Worm (Caenorhabditis elegans) whole organism, L3 larva: ENCODE data around the gene F43E2.1.

Experiments used
- aly-2 ChIP-seq: fragments of 150-350 bp; optimal IDR thresholded peaks from 2 replicates; lab custom pipeline; 2014; ENCODE audit warnings: missing biosample characterization, missing genetic modification characterization
- ama-1 ChIP-seq: fragments of 150-350 bp; optimal IDR thresholded peaks from 2 replicates; lab custom pipeline; 2018
- elt-3 ChIP-seq, 3 experiments: fragments of 150-350 bp in 1 of 3; sonication (generic microtip) in 2 of 3; optimal IDR thresholded peaks; 2 replicates in 2 of 3; 4 replicates in 1 of 3; lab custom pipeline; 2014 to 2017; ENCODE audit warnings: missing biosample characterization in 3 of 3, missing genetic modification characterization in 3 of 3
- fos-1 ChIP-seq: fragments of 150-350 bp; optimal IDR thresholded peaks from 2 replicates; lab custom pipeline; 2014; ENCODE audit warnings: missing biosample characterization, missing genetic modification characterization
- jun-1 ChIP-seq: fragments of 150-350 bp; optimal IDR thresholded peaks from 2 replicates; lab custom pipeline; 2014; ENCODE audit warnings: missing biosample characterization, missing genetic modification reagents, missing genetic modification characterization
- lin-15B ChIP-seq: fragments of 150-350 bp; optimal IDR thresholded peaks from 2 replicates; lab custom pipeline; 2014; ENCODE audit warnings: missing biosample characterization, missing genetic modification characterization
- lin-39 ChIP-seq: fragments of 150-350 bp; optimal IDR thresholded peaks from 2 replicates; lab custom pipeline; 2018; ENCODE audit warnings: missing biosample characterization, missing genetic modification reagents, missing genetic modification characterization
- mdl-1 ChIP-seq: fragments of 150-350 bp; optimal IDR thresholded peaks from 2 replicates; lab custom pipeline; 2014; ENCODE audit warnings: missing biosample characterization, missing genetic modification characterization
- nhr-12 ChIP-seq: fragments of 150-350 bp; optimal IDR thresholded peaks from 2 replicates; lab custom pipeline; 2014; ENCODE audit warnings: missing biosample characterization, missing genetic modification characterization
- pha-4 ChIP-seq: fragments of 150-350 bp; optimal IDR thresholded peaks from 2 replicates; lab custom pipeline; 2014; ENCODE audit warnings: missing biosample characterization, missing genetic modification reagents, missing genetic modification characterization
- pqm-1 ChIP-seq: fragments of 150-350 bp; optimal IDR thresholded peaks from 2 replicates; lab custom pipeline; 2017; ENCODE audit warnings: missing biosample characterization, missing genetic modification characterization, inconsistent platforms
- unc-62 ChIP-seq: fragments of 150-350 bp; sonication (generic microtip); optimal IDR thresholded peaks from 4 replicates; lab custom pipeline; 2014; ENCODE audit warnings: missing biosample characterization, missing genetic modification reagents, missing genetic modification characterization
- zag-1 ChIP-seq: fragments of 150-350 bp; optimal IDR thresholded peaks from 2 replicates; lab custom pipeline; 2014; ENCODE audit warnings: missing biosample characterization, missing genetic modification characterization
- ztf-11 ChIP-seq: fragments of 150-350 bp; optimal IDR thresholded peaks from 2 replicates; lab custom pipeline; 2014; ENCODE audit warnings: missing biosample characterization, missing genetic modification characterization

DNA sequence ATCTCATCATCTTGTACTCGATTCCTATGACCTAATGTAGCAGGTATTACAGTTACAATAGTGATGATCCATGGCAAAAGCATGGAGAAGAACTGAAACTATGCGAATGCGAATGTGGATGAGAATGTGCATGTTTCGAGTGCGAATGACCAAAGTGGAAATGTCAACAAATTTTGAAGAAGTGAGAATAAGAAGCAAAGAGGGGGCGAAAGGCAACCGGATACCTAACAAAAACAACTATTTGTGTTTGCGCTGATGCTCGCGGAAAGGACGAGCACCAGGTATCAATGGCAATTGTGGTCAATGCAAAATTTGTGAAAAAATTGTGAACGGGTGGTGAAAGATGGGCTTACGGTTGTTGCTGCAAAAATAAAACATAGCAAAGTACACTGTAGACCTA, 27.5 kb downstream of the F43E2.1 start, which contains the start of gene nas-7:
- TF ChIP-seq ztf-11, result no peak
- no peak for TF ChIP-seq lin-39 (tag; lab: Kevin White, UChicago)
- no peak for TF ChIP-seq zag-1 (tag; lab: Kevin White, UChicago)
- TF ChIP-seq jun-1 (tag; lab: Kevin White, UChicago), result no peak
- TF ChIP-seq lin-15B, result no peak
- no peak for TF ChIP-seq mdl-1
- TF ChIP-seq pha-4 (tag; lab: Kevin White, UChicago), result no peak
- TF ChIP-seq aly-2 (tag; lab: Kevin White, UChicago), result no peak
- TF ChIP-seq fos-1, result no peak
- TF ChIP-seq elt-3 (tag; optimal IDR thresholded peaks at IDR 0.05; lab: Kevin White, UChicago), result no peak
- TF ChIP-seq unc-62 (GFP tag; lab: Kevin White, UChicago), result no peak
- TF ChIP-seq nhr-12, result no peak
- TF ChIP-seq ama-1 (lab: Kevin White, UChicago), result no peak
- no peak for TF ChIP-seq pqm-1 (tag; lab: Kevin White, UChicago)
